Fruit fly (Drosophila melanogaster) Kc167 (cell line): ENCODE data around the gene mRpS35.

ENCODE experiments used
- Myc ChIP-seq: fragments of >200 bp; optimal IDR thresholded peaks from 2 replicates; lab custom pipeline; 2017; ENCODE audit warnings: missing external identifiers
- Sin3A ChIP-seq: fragments of >200 bp; optimal IDR thresholded peaks from 2 replicates; lab custom pipeline; 2018; ENCODE audit warnings: missing external identifiers
- h ChIP-seq: fragments of >200 bp; optimal IDR thresholded peaks from 3 replicates; lab custom pipeline; 2018; ENCODE audit warnings: missing external identifiers
- psq ChIP-seq: fragments of >200 bp; optimal IDR thresholded peaks from 2 replicates; lab custom pipeline; 2017; ENCODE audit warnings: missing external identifiers
- ttk ChIP-seq: sonication (Bioruptor generic); optimal IDR thresholded peaks from 2 replicates; lab custom pipeline; 2017; ENCODE audit warnings: missing external identifiers

DNA sequence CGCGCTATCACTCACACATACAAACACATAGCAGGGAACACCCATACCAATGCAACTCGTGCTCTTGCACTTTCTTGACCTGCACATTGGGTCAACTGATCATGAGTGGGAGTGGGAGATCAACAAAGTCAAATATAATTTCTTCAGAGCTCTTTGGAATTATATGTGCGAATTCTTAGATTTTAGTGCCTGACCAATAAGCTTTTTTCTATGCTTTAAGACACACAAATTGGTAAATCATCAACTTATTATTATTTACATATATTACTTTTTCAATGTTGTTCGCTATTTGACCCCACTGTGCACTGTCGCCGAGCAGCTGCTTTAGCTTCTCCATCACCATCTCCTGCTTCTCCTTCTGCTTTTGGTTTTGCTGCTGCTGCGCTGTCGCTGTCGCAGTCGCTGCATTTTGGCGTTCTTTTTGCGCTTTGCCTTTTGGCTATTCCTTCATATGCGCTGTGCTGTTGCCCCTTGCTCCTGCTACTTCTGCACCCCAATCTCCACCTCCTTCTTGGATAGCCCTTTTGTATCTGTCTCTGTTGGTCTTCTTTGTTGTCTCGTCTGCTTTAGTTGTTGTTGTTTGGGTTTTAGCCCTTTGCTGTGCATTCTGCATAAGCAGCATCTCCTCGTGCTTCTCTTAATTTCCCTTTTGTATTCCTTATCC is 43.5 kb downstream of the mRpS35 start:
- TF ChIP-seq psq (lab: Kevin White, UChicago): peak; percentile 18
- TF ChIP-seq Myc: no peak
- no peak for TF ChIP-seq Sin3A (lab: Kevin White, UChicago)
- no peak for TF ChIP-seq ttk
- TF ChIP-seq h (lab: Kevin White, UChicago): no peak
